Fruit fly (Drosophila melanogaster): ENCODE results near the gene Or2a.

The Or2a gene

DNA sequence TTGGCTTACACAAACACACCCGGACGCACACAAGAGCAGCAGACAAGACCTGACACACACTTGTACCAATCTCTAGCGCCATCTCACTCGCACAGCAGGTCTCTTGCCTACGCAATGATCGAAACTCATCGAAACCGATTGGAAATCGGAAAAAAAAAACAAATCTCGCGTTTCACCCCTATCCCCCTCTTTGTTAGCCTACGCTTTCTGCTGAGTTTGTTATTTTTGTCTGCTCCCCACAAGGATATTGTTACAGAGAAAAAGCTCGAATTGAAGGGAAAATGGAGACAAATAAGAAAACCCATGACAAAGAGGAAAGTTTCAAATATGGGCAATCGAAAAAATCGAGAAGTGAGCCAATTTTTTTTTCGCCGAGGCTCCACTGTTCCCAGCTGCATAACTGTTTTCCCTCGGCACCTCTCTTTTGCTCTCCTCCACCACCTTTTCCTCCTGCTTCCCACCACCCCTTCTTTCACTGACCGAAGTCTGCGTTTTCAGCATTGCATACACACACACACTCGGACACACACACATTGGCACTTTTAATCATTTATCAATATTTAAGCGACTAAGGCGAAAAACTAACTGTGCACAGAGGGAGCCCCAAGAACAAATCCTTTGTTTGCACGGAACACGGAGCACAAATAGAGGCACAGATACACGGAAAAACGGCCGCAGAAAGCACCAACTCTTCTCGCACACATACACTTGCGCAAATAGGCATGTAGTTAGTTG, 24.0 kb downstream of the Or2a start (continued):
- TF ChIP-seq amos (GFP tag; IDR thresholded peaks at IDR 0.05; ENCODE audit: partially characterized antibody) (no peak; the same call in 1 of the 2 replicates), Rfx (GFP tag; IDR thresholded peaks at IDR 0.05) (peak; percentile 17; the same call in 1 of the 2 replicates), CG13894 (tag; optimal IDR thresholded peaks at IDR 0.05) (peak; percentile 8), CG6175 (GFP tag; IDR thresholded peaks at IDR 0.05) (no peak), jumu (GFP tag; optimal IDR thresholded peaks at IDR 0.05) (no peak), CG17568 (GFP tag; optimal IDR thresholded peaks at IDR 0.05) (no peak), CG34422 (GFP tag; IDR thresholded peaks at IDR 0.05) (0 out of 3 replicates have a peak, but pooled peaks have one; percentile 17), CG18011 (GFP tag; optimal IDR thresholded peaks at IDR 0.05) (no peak), sd (tag; optimal IDR thresholded peaks at IDR 0.05) (no peak), CG10321 (GFP tag; IDR thresholded peaks at IDR 0.05) (peak; percentile 73; the same call in 1 of the 2 replicates), Hr3 (GFP tag; optimal IDR thresholded peaks at IDR 0.05) (no peak), tgo (GFP tag; IDR thresholded peaks at IDR 0.05) (no peak), CG7357 (GFP tag; IDR thresholded peaks at IDR 0.05) (no peak), CG6683 (GFP tag; optimal IDR thresholded peaks at IDR 0.05) (no peak), Atf3 (GFP tag; optimal IDR thresholded peaks at IDR 0.05) (no peak), CG9437 (GFP tag; optimal IDR thresholded peaks at IDR 0.05) (no peak), CG32772 (GFP tag; IDR thresholded peaks at IDR 0.05) (peak; percentile 50; the same call in 1 of the 2 replicates), Pdp1 (GFP tag; optimal IDR thresholded peaks at IDR 0.05) (peak in 1 of 2 experiments; percentile 59), dm (GFP tag; optimal IDR thresholded peaks at IDR 0.05) (no peak), CG2678 (tag; optimal IDR thresholded peaks at IDR 0.05) (no peak), phol (tag; optimal IDR thresholded peaks at IDR 0.05) (no peak), Hey (tag; optimal IDR thresholded peaks at IDR 0.05) (no peak), CG7963 (GFP tag; IDR thresholded peaks at IDR 0.05; ENCODE audit: partially characterized antibody) (no peak), CG15073 (GFP tag; optimal IDR thresholded peaks at IDR 0.05) (no peak), chn (GFP tag; optimal IDR thresholded peaks at IDR 0.05) (no peak), CG1603 (tag; optimal IDR thresholded peaks at IDR 0.05) (no peak), CG14667 (GFP tag; IDR thresholded peaks at IDR 0.05) (no peak), Drgx (GFP tag; IDR thresholded peaks at IDR 0.05) (peak; percentile 56), HLHmδ (GFP tag; optimal IDR thresholded peaks at IDR 0.05) (no peak), CG5953 (GFP tag; IDR thresholded peaks at IDR 0.05) (no peak), nerfin-1 (tag; optimal IDR thresholded peaks at IDR 0.05) (no peak), nom (GFP tag; optimal IDR thresholded peaks at IDR 0.05) (peak; percentile 49), CG10543 (GFP tag; optimal IDR thresholded peaks at IDR 0.05) (no peak), CG8290 (GFP tag; optimal IDR thresholded peaks at IDR 0.05) (peak; percentile 12), CG8290 (tag; optimal IDR thresholded peaks at IDR 0.05) (peak in 1 of 2 experiments; percentile 42), nau (GFP tag; optimal IDR thresholded peaks at IDR 0.05) (no peak), CG6272 (GFP tag; IDR thresholded peaks at IDR 0.05) (no peak), Optix (GFP tag; IDR thresholded peaks at IDR 0.05) (no peak), CG3281 (GFP tag; optimal IDR thresholded peaks at IDR 0.05) (no peak), chinmo (GFP tag; IDR thresholded peaks at IDR 0.05; ENCODE audit: partially characterized antibody) (no peak), crol (GFP tag; IDR thresholded peaks at IDR 0.05) (peak; percentile 73), tio (GFP tag; optimal IDR thresholded peaks at IDR 0.05) (no peak), CG12236 (GFP tag; optimal IDR thresholded peaks at IDR 0.05) (no peak), CG5180 (GFP tag; optimal IDR thresholded peaks at IDR 0.05) (no peak), CG12769 (tag; optimal IDR thresholded peaks at IDR 0.05) (no peak), zfh1 (GFP tag; IDR thresholded peaks at IDR 0.05) (no peak), ftz-f1 (GFP tag; optimal IDR thresholded peaks at IDR 0.05) (no peak), CG9727 (GFP tag; optimal IDR thresholded peaks at IDR 0.05) (no peak), sug (tag; optimal IDR thresholded peaks at IDR 0.05) (no peak), chif (GFP tag; optimal IDR thresholded peaks at IDR 0.05) (no peak)
